Fruit fly (Drosophila melanogaster): ENCODE data around the gene Sgs7.
A peak's percentile ranks its signal among the peaks of the same experiment; 100 is the strongest.

The Sgs7 gene

dm6 chr3L:11487327-11487973 lies 22.2 kb upstream of the Sgs7 start, which contains the start of gene chrb (continued):
- TF ChIP-seq CG6765 (GFP tag; optimal IDR thresholded peaks at IDR 0.05) (peak; percentile 61), CG10366 (GFP tag; IDR thresholded peaks at IDR 0.05) (0 out of 2 replicates have a peak, but pooled peaks have one; percentile 27), Blimp-1 (GFP tag; optimal IDR thresholded peaks at IDR 0.05) (peak; percentile 56), CG14050 (GFP tag; IDR thresholded peaks at IDR 0.05) (peak; percentile 25; the same call in 1 of the 3 replicates), al (GFP tag; IDR thresholded peaks at IDR 0.05) (no peak), Rx (GFP tag; IDR thresholded peaks at IDR 0.05) (no peak), disco-r (GFP tag; optimal IDR thresholded peaks at IDR 0.05) (peak; percentile 4), CG11085 (GFP tag; IDR thresholded peaks at IDR 0.05) (no peak), Dbx (GFP tag; IDR thresholded peaks at IDR 0.05) (peak; percentile 65; the same call in 2 of the 3 replicates), cg (GFP tag; optimal IDR thresholded peaks at IDR 0.05) (peak; percentile 81), Drgx (GFP tag; IDR thresholded peaks at IDR 0.05) (peak; percentile 71), sd (tag; optimal IDR thresholded peaks at IDR 0.05) (peak; percentile 65), danr (GFP tag; IDR thresholded peaks at IDR 0.05) (no peak), CG12236 (GFP tag; optimal IDR thresholded peaks at IDR 0.05) (peak; percentile 37), CG7786 (GFP tag; optimal IDR thresholded peaks at IDR 0.05) (peak; percentile 27), CG2202 (tag; optimal IDR thresholded peaks at IDR 0.05) (peak; percentile 30), CG10959 (GFP tag; IDR thresholded peaks at IDR 0.05) (no peak), Med (GFP tag) (peak; percentile 95), Trl (optimal IDR thresholded peaks at IDR 0.05) (peak; percentile 95 to 98), Trl (GFP tag; optimal IDR thresholded peaks at IDR 0.05) (peak; percentile 76), CrebB (tag; optimal IDR thresholded peaks at IDR 0.05) (peak; percentile 73), Sox102F (GFP tag; optimal IDR thresholded peaks at IDR 0.05) (no peak), CG2199 (GFP tag; IDR thresholded peaks at IDR 0.05) (peak; percentile 87; the same call in 1 of the 3 replicates), Nf-YC (tag; optimal IDR thresholded peaks at IDR 0.05) (peak; percentile 66), CG15514 (GFP tag; optimal IDR thresholded peaks at IDR 0.05) (peak; percentile 53), CG3065 (GFP tag; optimal IDR thresholded peaks at IDR 0.05) (no peak), CG18262 (tag; optimal IDR thresholded peaks at IDR 0.05) (peak; percentile 46), Ptx1 (GFP tag; IDR thresholded peaks at IDR 0.05) (peak; percentile 23; the same call in 1 of the 2 replicates), Atf6 (GFP tag; IDR thresholded peaks at IDR 0.05) (peak; percentile 29), ken (GFP tag; IDR thresholded peaks at IDR 0.05) (peak; percentile 71; the same call in 2 of the 3 replicates), pnt (GFP tag; optimal IDR thresholded peaks at IDR 0.05) (peak; percentile 21), gcm (GFP tag; optimal IDR thresholded peaks at IDR 0.05) (peak; percentile 41), CG33213 (GFP tag; optimal IDR thresholded peaks at IDR 0.05) (peak; percentile 17), stc (GFP tag; IDR thresholded peaks at IDR 0.05) (peak; percentile 44; the same call in 1 of the 2 replicates), CG8359 (GFP tag; optimal IDR thresholded peaks at IDR 0.05; ENCODE audit: borderline replicate concordance) (peak; percentile 43), nau (GFP tag; optimal IDR thresholded peaks at IDR 0.05) (peak; percentile 42), CG17359 (tag; optimal IDR thresholded peaks at IDR 0.05) (peak; percentile 58), Jarid2 (GFP tag; optimal IDR thresholded peaks at IDR 0.05) (peak; percentile 99), Dad (GFP tag; optimal IDR thresholded peaks at IDR 0.05) (peak; percentile 36), CG15269 (tag; optimal IDR thresholded peaks at IDR 0.05) (peak; percentile 62), CG3726 (GFP tag; IDR thresholded peaks at IDR 0.05) (0 out of 3 replicates have a peak, but pooled peaks have one; percentile 30), mirr (GFP tag; optimal IDR thresholded peaks at IDR 0.05) (peak; percentile 50), trem (tag; optimal IDR thresholded peaks at IDR 0.05) (peak; percentile 27), insv (GFP tag; optimal IDR thresholded peaks at IDR 0.05) (peak in 1 of 2 experiments; percentile 39), Dek (tag; optimal IDR thresholded peaks at IDR 0.05) (peak; percentile 22), chn (GFP tag; optimal IDR thresholded peaks at IDR 0.05) (peak; percentile 40), maf-S (GFP tag; optimal IDR thresholded peaks at IDR 0.05) (peak; percentile 26), CG15479 (GFP tag; optimal IDR thresholded peaks at IDR 0.05) (peak; percentile 29), sug (tag; optimal IDR thresholded peaks at IDR 0.05) (peak; percentile 37), Bdp1 (GFP tag; optimal IDR thresholded peaks at IDR 0.05) (no peak)
